Fruit fly (Drosophila melanogaster) whole organism, embryonic: ENCODE data around the gene Alp13.

ENCODE experiments used
- ATbp ChIP-seq: fragments of 200-800 bp; sonication (Bioruptor generic); optimal IDR thresholded peaks from 2 replicates; lab custom pipeline; 2017; ENCODE audit warnings: missing biosample characterization, mild to moderate bottlenecking, missing genetic modification characterization, missing genetic modification reagents
- CG10366 ChIP-seq: fragments of 200-800 bp; sonication (Bioruptor generic); IDR thresholded peaks from 2 replicates; pipeline ENCODE4 v1.3.6; 2022; ENCODE audit warnings: missing biosample characterization, missing genetic modification characterization
- CG12104 ChIP-seq: fragments of 200-800 bp; sonication (Bioruptor generic); optimal IDR thresholded peaks from 3 replicates; lab custom pipeline; 2016; ENCODE audit warnings: missing biosample characterization, missing genetic modification characterization
- CG12219 ChIP-seq: fragments of 200-800 bp; sonication (Bioruptor generic); optimal IDR thresholded peaks from 3 replicates; lab custom pipeline; 2018; ENCODE audit warnings: missing biosample characterization, mild to moderate bottlenecking, missing genetic modification characterization
- CG12391 ChIP-seq: fragments of 200-800 bp; sonication (Bioruptor generic); optimal IDR thresholded peaks from 3 replicates; lab custom pipeline; 2018; ENCODE audit warnings: missing biosample characterization, mild to moderate bottlenecking, missing genetic modification characterization, moderate library complexity
- CG14860 ChIP-seq: fragments of 200-800 bp; sonication (Bioruptor generic); IDR thresholded peaks from 3 replicates; pipeline ENCODE4 v1.3.6; 2022; ENCODE audit warnings: missing biosample characterization, missing genetic modification characterization; ENCODE audit not compliant: partially characterized antibody
- CG16815 ChIP-seq: fragments of 200-800 bp; sonication (Bioruptor generic); optimal IDR thresholded peaks from 3 replicates; lab custom pipeline; 2017; ENCODE audit warnings: missing biosample characterization, mild to moderate bottlenecking, missing genetic modification characterization
- CG16863 ChIP-seq: fragments of 200-800 bp; sonication (Bioruptor generic); optimal IDR thresholded peaks from 3 replicates; lab custom pipeline; 2016; ENCODE audit warnings: missing biosample characterization, missing genetic modification characterization
- CG17359 ChIP-seq: fragments of 200-800 bp; sonication (Bioruptor generic); optimal IDR thresholded peaks from 3 replicates; lab custom pipeline; 2018; ENCODE audit warnings: missing biosample characterization, mild to moderate bottlenecking, missing genetic modification characterization, moderate library complexity
- CG17829 ChIP-seq: fragments of 200-800 bp; optimal IDR thresholded peaks from 2 replicates; lab custom pipeline; 2019; ENCODE audit warnings: missing biosample characterization, mild to moderate bottlenecking, missing genetic modification characterization, moderate library complexity
- CG1792 ChIP-seq: fragments of 200-800 bp; sonication (Bioruptor generic); optimal IDR thresholded peaks from 2 replicates; lab custom pipeline; 2016; ENCODE audit warnings: missing biosample characterization, missing genetic modification characterization
- CG18619 ChIP-seq: fragments of 200-800 bp; sonication (Bioruptor generic); optimal IDR thresholded peaks from 3 replicates; lab custom pipeline; 2017; ENCODE audit warnings: missing biosample characterization, mild to moderate bottlenecking, missing genetic modification characterization
- CG2875 ChIP-seq: fragments of 200-800 bp; sonication (Bioruptor generic); optimal IDR thresholded peaks from 2 replicates; lab custom pipeline; 2017; ENCODE audit warnings: missing biosample characterization, mild to moderate bottlenecking, missing genetic modification characterization, missing genetic modification reagents
- CG31388 ChIP-seq: fragments of 200-800 bp; sonication (Bioruptor generic); optimal IDR thresholded peaks from 2 replicates; lab custom pipeline; 2016; ENCODE audit warnings: missing biosample characterization, missing genetic modification characterization
- CG34376 ChIP-seq: fragments of 200-800 bp; sonication (Bioruptor generic); optimal IDR thresholded peaks from 2 replicates; lab custom pipeline; 2018; ENCODE audit warnings: missing biosample characterization, mild to moderate bottlenecking, missing genetic modification characterization
- CG8281 ChIP-seq: fragments of 200-800 bp; sonication (Bioruptor generic); optimal IDR thresholded peaks from 2 replicates; lab custom pipeline; 2018; ENCODE audit warnings: missing biosample characterization, mild to moderate bottlenecking, missing genetic modification characterization, moderate library complexity
- CG8359 ChIP-seq: fragments of 200-800 bp; sonication (Bioruptor generic); optimal IDR thresholded peaks from 2 replicates; lab custom pipeline; 2017; ENCODE audit warnings: missing biosample characterization, mild to moderate bottlenecking, missing genetic modification characterization, borderline replicate concordance
- CG8944 ChIP-seq: fragments of 200-800 bp; sonication (Bioruptor generic); optimal IDR thresholded peaks from 3 replicates; lab custom pipeline; 2016; ENCODE audit warnings: missing biosample characterization, missing genetic modification characterization
- CG9437 ChIP-seq: fragments of 200-800 bp; sonication (Bioruptor generic); optimal IDR thresholded peaks from 2 replicates; lab custom pipeline; 2018; ENCODE audit warnings: missing biosample characterization, mild to moderate bottlenecking, missing genetic modification characterization
- D ChIP-seq, 2 experiments: fragments of 200-800 bp in 1 of 2; fragments of >200 bp in 1 of 2; sonication (Bioruptor generic) in 1 of 2; optimal IDR thresholded peaks; 2 replicates in 1 of 2; 3 replicates in 1 of 2; lab custom pipeline; 2017; ENCODE audit warnings: mild to moderate bottlenecking in 1 of 2, missing biosample characterization in 1 of 2, missing genetic modification characterization in 1 of 2, missing genetic modification reagents in 1 of 2
- D19A ChIP-seq: fragments of 200-800 bp; optimal IDR thresholded peaks from 3 replicates; lab custom pipeline; 2019; ENCODE audit warnings: missing biosample characterization, mild to moderate bottlenecking, missing genetic modification characterization, moderate library complexity
- Gug ChIP-seq: fragments of 200-800 bp; sonication (Bioruptor generic); IDR thresholded peaks from 4 replicates; pipeline ENCODE4 v1.3.6; 2022; ENCODE audit warnings: missing biosample characterization, missing genetic modification characterization
- Hr39 ChIP-seq: fragments of >200 bp; optimal IDR thresholded peaks from 2 replicates; lab custom pipeline; 2017
- Hr78 ChIP-seq, 2 experiments: fragments of 200-800 bp in 1 of 2; fragments of >200 bp in 1 of 2; sonication (Bioruptor generic) in 1 of 2; optimal IDR thresholded peaks; 2 replicates each; lab custom pipeline; 2017 to 2019; ENCODE audit warnings: missing biosample characterization in 2 of 2, missing genetic modification characterization in 2 of 2, mild to moderate bottlenecking in 1 of 2, moderate library complexity in 1 of 2
- Mrtf ChIP-seq: fragments of 200-800 bp; sonication (Bioruptor generic); IDR thresholded peaks from 3 replicates; pipeline ENCODE4 v1.3.6; 2022; ENCODE audit warnings: missing biosample characterization, missing genetic modification characterization
- NFAT ChIP-seq: fragments of 200-800 bp; sonication (Bioruptor generic); IDR thresholded peaks from 2 replicates; pipeline ENCODE4 v1.3.6; 2022; ENCODE audit warnings: missing biosample characterization, missing genetic modification characterization
- az2 ChIP-seq: fragments of 200-800 bp; sonication (Bioruptor generic); optimal IDR thresholded peaks from 3 replicates; lab custom pipeline; 2016; ENCODE audit warnings: missing biosample characterization, missing genetic modification characterization
- cad ChIP-seq: fragments of >200 bp; optimal IDR thresholded peaks from 2 replicates; lab custom pipeline; 2017; ENCODE audit warnings: missing biosample characterization, missing genetic modification characterization
- cato ChIP-seq: fragments of 200-800 bp; sonication (Bioruptor generic); optimal IDR thresholded peaks from 2 replicates; lab custom pipeline; 2016; ENCODE audit warnings: missing biosample characterization, missing genetic modification characterization, borderline replicate concordance
- ci ChIP-seq: fragments of 200-800 bp; sonication (Bioruptor generic); IDR thresholded peaks from 3 replicates; pipeline ENCODE4 v1.3.6; 2022; ENCODE audit warnings: missing biosample characterization, missing genetic modification characterization
- croc ChIP-seq: fragments of 200-800 bp; sonication (Bioruptor generic); conservative IDR thresholded peaks from 3 replicates; pipeline ENCODE4 v1.3.6; 2022; ENCODE audit warnings: missing biosample characterization, missing genetic modification characterization
- da ChIP-seq: fragments of 200-800 bp; sonication (Bioruptor generic); optimal IDR thresholded peaks from 2 replicates; lab custom pipeline; 2016; ENCODE audit warnings: missing biosample characterization, missing genetic modification characterization
- dati ChIP-seq: fragments of 200-800 bp; sonication (Bioruptor generic); IDR thresholded peaks from 2 replicates; pipeline ENCODE4 v1.3.6; 2022; ENCODE audit warnings: missing biosample characterization, missing genetic modification characterization
- eyg ChIP-seq: fragments of 200-800 bp; sonication (Bioruptor generic); optimal IDR thresholded peaks from 3 replicates; lab custom pipeline; 2016; ENCODE audit warnings: missing biosample characterization, missing genetic modification characterization
- fd102C ChIP-seq: fragments of 200-800 bp; sonication (Bioruptor generic); optimal IDR thresholded peaks from 2 replicates; lab custom pipeline; 2018; ENCODE audit warnings: missing biosample characterization, mild to moderate bottlenecking, missing genetic modification characterization, moderate library complexity
- gsb ChIP-seq: fragments of 200-800 bp; sonication (Bioruptor generic); IDR thresholded peaks from 2 replicates; pipeline ENCODE4 v1.3.6; 2022; ENCODE audit warnings: missing biosample characterization, missing genetic modification characterization
- gt ChIP-seq: fragments of 200-800 bp; sonication (Bioruptor generic); IDR thresholded peaks from 2 replicates; pipeline ENCODE4 v1.3.6; 2022; ENCODE audit warnings: missing biosample characterization, missing genetic modification characterization
- hth ChIP-seq: fragments of >200 bp; optimal IDR thresholded peaks from 2 replicates; lab custom pipeline; 2017; ENCODE audit warnings: inconsistent platforms
- lilli ChIP-seq: fragments of 200-800 bp; sonication (Bioruptor generic); optimal IDR thresholded peaks from 3 replicates; lab custom pipeline; 2016; ENCODE audit warnings: missing biosample characterization, missing genetic modification characterization
- lmd ChIP-seq: fragments of 200-800 bp; sonication (Bioruptor generic); IDR thresholded peaks from 2 replicates; pipeline ENCODE4 v1.3.6; 2022; ENCODE audit warnings: missing biosample characterization, missing genetic modification characterization
- otp ChIP-seq: fragments of 200-800 bp; sonication (Bioruptor generic); IDR thresholded peaks from 3 replicates; pipeline ENCODE4, ENCODE4 v1.3.6; 2022; ENCODE audit warnings: missing biosample characterization, missing genetic modification characterization
- pnt ChIP-seq: fragments of 200-800 bp; sonication (Bioruptor generic); optimal IDR thresholded peaks from 3 replicates; lab custom pipeline; 2016; ENCODE audit warnings: missing biosample characterization, missing genetic modification characterization
- psq ChIP-seq: fragments of 200-800 bp; sonication (Bioruptor generic); optimal IDR thresholded peaks from 2 replicates; lab custom pipeline; 2017; ENCODE audit warnings: missing biosample characterization, missing genetic modification characterization
- ro ChIP-seq: fragments of 200-800 bp; sonication (Bioruptor generic); IDR thresholded peaks from 2 replicates; pipeline ENCODE4 v1.3.6; 2022; ENCODE audit warnings: missing biosample characterization, missing genetic modification characterization
- sens-2 ChIP-seq: fragments of 200-800 bp; sonication (Bioruptor generic); IDR thresholded peaks from 2 replicates; pipeline ENCODE4 v1.3.6; 2022; ENCODE audit warnings: missing biosample characterization, missing genetic modification characterization
- shn ChIP-seq: fragments of 200-800 bp; sonication (Bioruptor generic); optimal IDR thresholded peaks from 3 replicates; lab custom pipeline; 2016; ENCODE audit warnings: missing biosample characterization, missing genetic modification characterization
- sim ChIP-seq: fragments of 200-800 bp; sonication (Bioruptor generic); IDR thresholded peaks from 2 replicates; pipeline ENCODE4 v1.3.6; 2022; ENCODE audit warnings: missing biosample characterization, missing genetic modification characterization
- sima ChIP-seq: fragments of 200-800 bp; sonication (Bioruptor generic); optimal IDR thresholded peaks from 2 replicates; lab custom pipeline; 2016; ENCODE audit warnings: missing biosample characterization, missing genetic modification characterization
- stc ChIP-seq: fragments of 200-800 bp; sonication (Bioruptor generic); IDR thresholded peaks from 2 replicates; pipeline ENCODE4 v1.3.6; 2022; ENCODE audit warnings: missing biosample characterization, missing genetic modification characterization
- usp ChIP-seq: fragments of >200 bp; optimal IDR thresholded peaks from 2 replicates; lab custom pipeline; 2017; ENCODE audit warnings: missing biosample characterization, missing genetic modification characterization

The Alp13 gene

dm6 chr3R:10042664-10043372, 32.4 kb downstream of the Alp13 start, which contains the start of the genes Mical and CG3909 (continued):
- TF ChIP-seq az2 (GFP tag; lab: Kevin White, UChicago) (peak; percentile 86), CG18619 (peak; percentile 78), CG2875 (GFP tag; lab: Kevin White, UChicago) (peak; percentile 52), Gug (peak; percentile 77; the same call in 3 of the 4 replicates), hth (lab: Kevin White, UChicago) (no peak), Hr39 (lab: Kevin White, UChicago) (no peak), da (GFP tag; lab: Kevin White, UChicago) (no peak), lmd (peak; percentile 86), D (optimal IDR thresholded peaks at IDR 0.05; lab: Kevin White, UChicago) (no peak), D (GFP tag; optimal IDR thresholded peaks at IDR 0.05; lab: Kevin White, UChicago) (peak; percentile 59), CG8944 (GFP tag; lab: Kevin White, UChicago) (no peak), D19A (tag; lab: Kevin White, UChicago) (peak; percentile 82), stc (GFP tag; lab: Robert Waterston, UW) (peak; percentile 92), otp (peak; percentile 87), CG16863 (GFP tag; lab: Kevin White, UChicago) (peak; percentile 4), sima (no peak), dati (GFP tag; lab: Robert Waterston, UW) (0 out of 2 replicates have a peak, but pooled peaks have one; percentile 12), CG12219 (GFP tag; lab: Kevin White, UChicago) (peak; percentile 35), CG9437 (GFP tag; lab: Kevin White, UChicago) (peak; percentile 77), sens-2 (peak; percentile 48), CG8281 (tag; lab: Kevin White, UChicago) (peak; percentile 41), ro (no peak; the same call in 1 of the 2 replicates), gt (peak; percentile 61), CG1792 (no peak), sim (GFP tag; lab: Robert Waterston, UW) (no peak), CG17359 (tag; lab: Kevin White, UChicago) (peak; percentile 88), lilli (GFP tag; lab: Kevin White, UChicago) (peak; percentile 66), usp (GFP tag; lab: Kevin White, UChicago) (no peak), CG10366 (peak; percentile 83), ATbp (GFP tag; lab: Kevin White, UChicago) (peak; percentile 53), pnt (GFP tag; lab: Kevin White, UChicago) (peak; percentile 40), Hr78 (GFP tag; optimal IDR thresholded peaks at IDR 0.05; lab: Kevin White, UChicago) (peak in 1 of 2 experiments; percentile 59), cad (GFP tag; lab: Kevin White, UChicago) (no peak), ci (GFP tag; lab: Robert Waterston, UW) (peak; percentile 70), eyg (peak; percentile 29), croc (GFP tag; lab: Robert Waterston, UW) (peak; percentile 53), NFAT (GFP tag; lab: Robert Waterston, UW) (peak; percentile 94), fd102C (GFP tag; lab: Kevin White, UChicago) (no peak), CG14860 (peak; percentile 41; the same call in 2 of the 3 replicates), CG12391 (tag; lab: Kevin White, UChicago) (peak; percentile 94), Mrtf (GFP tag; lab: Robert Waterston, UW) (peak; percentile 78; the same call in 2 of the 3 replicates), CG12104 (GFP tag; lab: Kevin White, UChicago) (peak; percentile 80), CG8359 (GFP tag; lab: Kevin White, UChicago) (peak; percentile 45), CG16815 (peak; percentile 66), psq (GFP tag; lab: Kevin White, UChicago) (peak; percentile 69), gsb (peak; percentile 76), CG17829 (tag; lab: Kevin White, UChicago) (peak; percentile 93), CG31388 (GFP tag; lab: Kevin White, UChicago) (peak; percentile 65), CG34376 (GFP tag; lab: Kevin White, UChicago) (peak; percentile 36), shn (GFP tag; lab: Kevin White, UChicago) (no peak), cato (GFP tag; lab: Kevin White, UChicago) (peak; percentile 68)
